Worm (Caenorhabditis elegans) whole organism, L4/young adult: ENCODE results near the gene H12I19.115.

Experiments used
- W03F9.2 ChIP-seq: fragments of 150-350 bp; optimal IDR thresholded peaks from 2 replicates; lab custom pipeline; 2014; ENCODE audit warnings: missing biosample characterization, missing genetic modification characterization
- dao-5 ChIP-seq: sonication (generic microtip); optimal IDR thresholded peaks from 2 replicates; lab custom pipeline; 2016; ENCODE audit warnings: missing genotype, missing genetic modification characterization, moderate library complexity, missing compliant biosample characterization
- him-1 ChIP-seq: sonication (generic microtip); optimal IDR thresholded peaks from 2 replicates; lab custom pipeline; 2016; ENCODE audit warnings: missing genotype, missing genetic modification reagents, missing genetic modification characterization, missing compliant biosample characterization

H12I19.115 gene

DNA sequence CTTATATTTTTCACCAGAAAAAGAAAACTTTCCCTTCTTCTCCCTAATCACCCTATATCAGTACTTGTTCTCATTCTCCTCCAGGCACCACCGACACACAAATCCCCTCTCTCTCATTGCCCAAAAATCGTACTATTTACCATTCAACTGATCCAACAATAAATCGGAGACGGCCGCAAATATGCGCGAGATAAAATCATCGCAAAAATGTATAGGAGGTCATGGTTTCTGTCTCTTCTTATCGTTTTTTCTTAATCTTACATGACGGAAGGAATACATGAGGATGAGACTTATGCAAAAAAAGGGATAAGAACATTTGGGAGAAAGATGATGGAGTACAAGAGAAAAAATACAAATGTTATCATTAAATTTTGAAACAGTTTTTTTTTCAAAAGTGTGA, 41.3 kb downstream of the H12I19.115 start:
- TF ChIP-seq W03F9.2 (tag; lab: Kevin White, UChicago) = no peak
- no peak for TF ChIP-seq dao-5 (tag; lab: Kevin White, UChicago)
- TF ChIP-seq him-1 (tag; lab: Kevin White, UChicago) = no peak

DNA sequence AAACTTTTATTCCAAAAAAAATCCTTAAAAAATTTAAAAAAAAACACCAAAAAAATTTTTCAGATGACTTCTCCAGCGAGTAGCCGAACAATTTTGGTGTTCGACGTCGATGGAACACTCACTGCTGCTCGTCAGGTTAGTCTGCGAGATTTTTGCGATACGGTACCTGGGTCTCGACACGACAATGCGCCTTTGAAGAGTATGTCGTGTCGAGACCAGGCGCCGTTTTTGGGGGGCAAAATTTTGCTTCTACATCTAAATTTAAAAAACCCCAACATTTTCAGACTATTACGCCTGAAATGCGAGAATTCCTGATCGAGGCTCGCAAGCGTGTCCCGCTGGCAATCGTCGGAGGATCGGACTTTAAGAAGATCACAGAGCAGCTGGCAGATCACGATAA, 44.1 kb downstream of the H12I19.115 start, which contains the start of gene F52B11.2:
Gene F52B11.2, plus strand, starts transcription at position 64 of the 400 bp plus-strand sequence.
- TF ChIP-seq him-1 (tag; lab: Kevin White, UChicago) = no peak
- no peak for TF ChIP-seq W03F9.2 (tag; lab: Kevin White, UChicago)
- TF ChIP-seq dao-5 (tag; lab: Kevin White, UChicago) = no peak

DNA sequence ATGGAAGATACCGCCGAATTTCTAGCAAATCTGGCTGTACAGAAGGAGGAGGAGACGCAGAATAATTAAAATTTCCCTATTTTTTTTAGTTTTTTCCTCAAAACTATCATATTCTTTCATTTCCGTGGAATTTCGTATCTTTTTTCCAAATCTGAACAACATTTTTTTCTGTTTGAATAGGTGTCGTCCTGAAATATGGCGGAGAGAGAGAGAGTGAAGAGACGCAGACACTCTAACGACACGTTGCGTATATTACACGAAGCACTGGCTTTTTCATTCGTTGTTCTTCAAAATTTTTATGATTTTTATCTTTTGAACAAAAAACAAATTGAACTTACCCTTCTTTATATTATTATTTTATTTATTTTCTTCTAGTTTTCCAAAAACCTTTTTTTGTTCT, 44.7 kb downstream of the H12I19.115 start:
- TF ChIP-seq W03F9.2 (tag; lab: Kevin White, UChicago) (no peak), him-1 (tag; lab: Kevin White, UChicago) (no peak), dao-5 (tag; lab: Kevin White, UChicago) (no peak)
